Fruit fly (Drosophila melanogaster) whole organism: ENCODE results near the gene Psf2.

Source experiments
- CG8478 ChIP-seq: fragments of >200 bp; optimal IDR thresholded peaks from 2 replicates; lab custom pipeline; 2018; ENCODE audit warnings: inconsistent platforms
- Dll ChIP-seq: fragments of >200 bp; optimal IDR thresholded peaks from 2 replicates; lab custom pipeline; 2017
- EcR ChIP-seq, 2 experiments: fragments of >200 bp; optimal IDR thresholded peaks; 2 replicates each; lab custom pipeline; 2017; ENCODE audit warnings: missing biosample characterization in 2 of 2, missing genetic modification characterization in 2 of 2, missing genetic modification reagents in 2 of 2
- pan ChIP-seq: fragments of >200 bp; optimal IDR thresholded peaks from 2 replicates; lab custom pipeline; 2017
- psq ChIP-seq: fragments of >200 bp; optimal IDR thresholded peaks from 2 replicates; lab custom pipeline; 2017
- usp ChIP-seq: fragments of >200 bp; optimal IDR thresholded peaks from 2 replicates; lab custom pipeline; 2017; ENCODE audit warnings: missing biosample characterization, missing genetic modification characterization, mixed read lengths

Psf2 gene

DNA sequence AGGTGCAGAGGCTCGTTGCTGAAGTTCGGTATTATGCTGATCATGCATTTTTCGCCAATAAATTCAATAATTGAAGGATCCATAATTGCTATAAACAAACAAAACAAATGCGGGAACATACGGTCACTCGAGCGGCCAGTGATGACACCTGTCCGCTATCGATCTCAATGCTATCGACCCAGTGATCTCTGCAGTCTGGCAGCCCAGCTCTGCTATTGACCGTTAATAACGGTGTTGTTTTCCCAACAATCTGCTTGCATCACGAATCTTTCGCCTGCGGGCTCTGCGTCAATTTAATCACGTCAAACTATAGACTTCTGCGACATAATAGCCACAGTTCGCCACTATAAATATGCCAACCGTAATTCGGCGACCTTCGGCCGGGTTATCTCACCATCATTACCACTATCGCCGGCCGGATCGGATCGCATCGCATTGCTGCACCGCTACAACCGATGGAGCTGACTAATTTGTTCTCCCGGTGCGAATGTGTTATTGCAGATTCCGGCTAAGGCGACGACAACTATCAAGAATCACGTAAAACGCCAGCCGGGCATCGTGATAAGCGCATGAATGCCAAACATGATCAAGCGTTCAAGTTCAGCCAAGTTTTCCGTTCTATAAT is at the start of gene Psf2:
Psf2 (minus strand) TSS at position 431 of the 625 bp plus-strand sequence.
- TF ChIP-seq usp (GFP tag; lab: Kevin White, UChicago) = no peak

DNA sequence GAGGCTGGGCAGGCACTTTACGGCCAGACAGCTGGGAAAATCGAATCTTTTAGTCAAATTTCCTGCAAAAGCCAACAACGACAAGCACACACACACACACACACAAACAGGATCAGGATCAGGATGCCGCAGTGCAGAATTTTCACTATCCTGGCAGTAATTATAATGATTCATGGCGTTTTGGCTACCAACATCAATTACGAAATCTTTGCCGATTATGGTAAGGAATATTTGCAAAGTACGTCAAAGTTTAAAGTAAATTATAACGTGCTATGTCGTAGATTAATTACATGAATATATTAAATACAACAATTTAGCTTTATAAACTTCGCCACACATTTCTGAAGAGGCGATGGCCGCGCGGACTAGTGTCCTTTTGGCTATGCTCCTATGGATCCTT is 46.5 kb upstream of the Psf2 start, which contains the start of the genes CG34177 and CG34178:
CG34177 (plus strand) TSS at position 301 of the 400 bp plus-strand sequence.
CG34178 (plus strand) TSS at position 301 of the 400 bp plus-strand sequence.
- TF ChIP-seq pan (lab: Kevin White, UChicago) (no peak), CG8478 (lab: Kevin White, UChicago) (no peak), Dll (lab: Kevin White, UChicago) (no peak), usp (GFP tag; lab: Kevin White, UChicago) (no peak), psq (no peak), EcR (GFP tag; optimal IDR thresholded peaks at IDR 0.05; lab: Kevin White, UChicago) (no peak)

DNA sequence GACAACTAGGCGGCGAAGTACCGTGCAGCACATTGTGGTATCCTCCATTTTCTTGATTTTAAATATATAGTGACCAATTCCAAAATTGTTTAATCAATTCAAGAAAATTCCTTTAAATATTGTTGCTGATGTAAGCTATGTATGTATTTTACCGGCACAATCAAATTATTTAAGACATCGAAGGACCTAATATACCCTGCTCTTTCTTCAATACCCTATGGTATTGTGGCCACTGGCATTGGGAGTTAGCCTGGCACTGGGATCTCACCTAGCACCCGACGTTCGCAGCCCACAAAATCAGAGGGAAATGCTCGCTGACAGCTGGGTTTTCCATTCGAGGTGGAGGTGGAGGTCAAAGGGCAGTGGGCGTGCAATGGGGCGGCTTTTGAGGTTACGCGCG is 35.0 kb upstream of the Psf2 start:
- TF ChIP-seq Dll (lab: Kevin White, UChicago) (no peak), usp (GFP tag; lab: Kevin White, UChicago) (no peak), psq (no peak), pan (lab: Kevin White, UChicago) (no peak), EcR (GFP tag; optimal IDR thresholded peaks at IDR 0.05; lab: Kevin White, UChicago) (no peak), CG8478 (lab: Kevin White, UChicago) (no peak)

dm6 chr2L:4418819-4419218 is 31.7 kb upstream of the Psf2 start:
- TF ChIP-seq CG8478 (lab: Kevin White, UChicago) = no peak
- no peak for TF ChIP-seq pan (lab: Kevin White, UChicago)
- TF ChIP-seq usp (GFP tag; lab: Kevin White, UChicago) = no peak
- no peak for TF ChIP-seq psq
- no peak for TF ChIP-seq Dll (lab: Kevin White, UChicago)
- TF ChIP-seq EcR (GFP tag; optimal IDR thresholded peaks at IDR 0.05; lab: Kevin White, UChicago) = no peak

DNA sequence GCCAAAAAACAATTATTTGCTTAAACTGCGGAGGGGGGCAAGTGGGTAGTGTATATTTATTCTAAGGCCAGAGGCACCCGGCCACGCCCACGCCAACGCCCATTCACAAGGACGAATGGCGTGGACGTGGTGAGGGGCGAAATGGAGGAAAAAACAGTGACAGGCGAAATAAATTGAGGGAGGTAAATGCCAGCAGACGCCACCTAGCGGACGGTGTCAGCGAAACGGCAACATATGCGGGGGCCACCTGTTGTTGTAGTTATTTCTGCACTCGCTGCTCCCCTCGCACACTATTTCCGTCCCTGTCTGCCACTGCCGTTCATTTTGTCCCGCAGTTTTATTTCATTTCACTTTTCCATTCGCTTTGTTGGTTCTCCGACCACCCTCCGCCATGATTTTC is 30.8 kb upstream of the Psf2 start:
- TF ChIP-seq usp (GFP tag; lab: Kevin White, UChicago) = no peak
- TF ChIP-seq Dll (lab: Kevin White, UChicago) = no peak
- no peak for TF ChIP-seq psq
- no peak for TF ChIP-seq pan (lab: Kevin White, UChicago)
- TF ChIP-seq EcR (GFP tag; optimal IDR thresholded peaks at IDR 0.05; lab: Kevin White, UChicago) = no peak
- TF ChIP-seq CG8478 (lab: Kevin White, UChicago) = no peak

dm6 chr2L:4416903-4417302 is 29.7 kb upstream of the Psf2 start:
- no peak for TF ChIP-seq pan (lab: Kevin White, UChicago)
- no peak for TF ChIP-seq usp (GFP tag; lab: Kevin White, UChicago)
- no peak for TF ChIP-seq psq
- TF ChIP-seq CG8478 (lab: Kevin White, UChicago) = no peak
- TF ChIP-seq Dll (lab: Kevin White, UChicago) = no peak
- no peak for TF ChIP-seq EcR (GFP tag; optimal IDR thresholded peaks at IDR 0.05; lab: Kevin White, UChicago)

DNA sequence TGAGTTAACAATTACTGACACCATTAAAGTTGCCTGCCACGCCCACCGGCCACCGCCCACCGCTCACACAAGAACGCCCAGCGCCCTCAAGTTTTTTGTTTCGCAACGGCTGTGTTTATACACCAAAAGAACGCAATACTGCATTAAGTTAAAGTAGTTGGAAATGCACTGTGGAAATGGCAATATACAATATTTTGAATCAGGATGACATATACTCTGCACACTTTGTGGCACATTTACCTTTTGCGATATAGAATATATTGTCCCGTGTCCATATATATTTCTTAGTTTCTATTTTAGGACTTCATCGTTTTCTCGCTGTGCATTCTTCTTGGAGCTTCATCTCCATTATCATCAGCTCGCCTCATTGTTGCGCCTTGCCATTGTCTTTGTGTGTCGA is 28.9 kb upstream of the Psf2 start:
- TF ChIP-seq pan (lab: Kevin White, UChicago) = no peak
- TF ChIP-seq EcR (GFP tag; optimal IDR thresholded peaks at IDR 0.05; lab: Kevin White, UChicago) = no peak
- TF ChIP-seq Dll (lab: Kevin White, UChicago) = no peak
- no peak for TF ChIP-seq psq
- no peak for TF ChIP-seq CG8478 (lab: Kevin White, UChicago)
- TF ChIP-seq usp (GFP tag; lab: Kevin White, UChicago) = no peak

DNA sequence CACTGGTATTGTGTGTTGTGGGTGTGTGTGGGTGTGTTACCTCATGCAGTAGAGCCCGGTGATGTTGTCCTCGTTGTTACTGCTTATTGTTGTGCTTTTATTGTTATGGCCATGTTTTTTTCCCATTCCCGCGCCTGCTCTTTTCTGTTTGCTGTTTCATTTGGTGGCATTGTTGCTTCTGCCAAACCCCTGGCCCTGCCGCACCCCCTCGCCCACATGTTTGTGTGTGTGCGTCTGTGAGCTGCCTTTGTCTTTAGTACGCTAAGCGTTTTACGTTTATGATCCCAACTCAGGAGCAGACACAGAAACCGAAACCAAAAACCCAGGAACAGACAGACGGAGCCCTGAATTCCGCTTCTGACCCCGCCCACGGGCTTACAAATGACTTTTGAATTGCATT is 26.9 kb upstream of the Psf2 start:
- TF ChIP-seq CG8478 (lab: Kevin White, UChicago) (no peak), pan (lab: Kevin White, UChicago) (no peak), psq (no peak), Dll (lab: Kevin White, UChicago) (no peak), usp (GFP tag; lab: Kevin White, UChicago) (no peak), EcR (GFP tag; optimal IDR thresholded peaks at IDR 0.05; lab: Kevin White, UChicago) (no peak)

dm6 chr2L:4410855-4411254 is 23.7 kb upstream of the Psf2 start, which contains the start of gene CG43055:
Gene CG43055 (plus strand): TSS chr2L:4411155.
- TF ChIP-seq usp (GFP tag; lab: Kevin White, UChicago) (no peak), pan (lab: Kevin White, UChicago) (no peak), psq (no peak), CG8478 (lab: Kevin White, UChicago) (no peak), Dll (lab: Kevin White, UChicago) (no peak), EcR (GFP tag; optimal IDR thresholded peaks at IDR 0.05; lab: Kevin White, UChicago) (no peak)

DNA sequence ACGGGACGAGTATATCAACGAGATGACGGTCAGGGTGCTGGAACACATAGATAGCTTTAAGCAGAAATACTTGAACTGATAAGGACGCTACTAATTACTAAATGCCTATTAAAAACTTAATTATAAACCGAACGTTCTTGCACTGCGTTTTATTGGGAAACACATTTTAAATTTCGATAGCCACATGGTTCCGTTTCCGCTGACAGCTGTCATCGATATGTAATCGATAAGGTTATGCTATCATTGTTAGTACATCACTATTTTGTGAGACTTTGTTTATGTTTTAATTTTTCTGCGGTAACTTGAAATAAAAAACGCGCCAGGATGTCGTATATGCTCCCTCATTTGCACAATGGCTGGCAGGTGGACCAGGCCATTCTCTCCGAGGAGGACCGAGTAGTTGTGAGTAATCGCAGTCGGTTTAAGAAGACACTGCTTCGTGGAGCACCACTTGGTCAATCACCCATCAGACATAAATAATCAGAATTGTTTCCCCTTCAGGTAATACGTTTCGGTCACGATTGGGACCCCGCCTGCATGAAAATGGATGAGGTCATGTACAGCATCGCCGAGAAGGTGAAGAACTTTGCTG is 16.0 kb upstream of the Psf2 start, which contains the start of gene Dim1:
Dim1 (plus strand) TSS at position 239 of the 592 bp plus-strand sequence.
- TF ChIP-seq Dll (lab: Kevin White, UChicago) = no peak
- no peak for TF ChIP-seq pan (lab: Kevin White, UChicago)
- no peak for TF ChIP-seq usp (GFP tag; lab: Kevin White, UChicago)
- no peak for TF ChIP-seq psq
- no peak for TF ChIP-seq CG8478 (lab: Kevin White, UChicago)
- no peak for TF ChIP-seq EcR (GFP tag; optimal IDR thresholded peaks at IDR 0.05; lab: Kevin White, UChicago)

- no peak for TF ChIP-seq pan (lab: Kevin White, UChicago)
- no peak for TF ChIP-seq psq
- TF ChIP-seq CG8478 (lab: Kevin White, UChicago) = no peak
- TF ChIP-seq Dll (lab: Kevin White, UChicago) = no peak
- TF ChIP-seq usp (GFP tag; lab: Kevin White, UChicago) = no peak
- no peak for TF ChIP-seq EcR (GFP tag; optimal IDR thresholded peaks at IDR 0.05; lab: Kevin White, UChicago)
Measured at dm6 chr2L:4400653-4401052, 13.5 kb upstream of the Psf2 start, which contains the start of gene CG33003. Gene CG33003 (plus strand): TSS chr2L:4400953.
